Worm (Caenorhabditis elegans) whole organism, young adult: ENCODE data around the gene ZK742.4.

Source experiments
- F49E8.2 ChIP-seq: sonication (generic microtip); optimal IDR thresholded peaks from 3 replicates; lab custom pipeline; 2017; ENCODE audit warnings: missing genetic modification characterization, mild to moderate bottlenecking, missing compliant biosample characterization, antibody characterized with exemption, moderate library complexity; ENCODE audit not compliant: insufficient read depth
- Y56A3A.18 ChIP-seq: fragments of 200-800 bp; sonication (Bioruptor generic); IDR thresholded peaks from 2 replicates; pipeline ENCODE4 v1.3.6; 2022; ENCODE audit warnings: missing genetic modification reagents, missing genetic modification characterization, missing compliant biosample characterization
- die-1 ChIP-seq: sonication (generic microtip); optimal IDR thresholded peaks from 2 replicates; lab custom pipeline; 2016; ENCODE audit warnings: missing genotype, mild to moderate bottlenecking, missing genetic modification characterization, missing compliant biosample characterization
- nfya-1 ChIP-seq: sonication (generic microtip); optimal IDR thresholded peaks from 2 replicates; lab custom pipeline; 2017; ENCODE audit warnings: antibody characterized with exemption, missing compliant biosample characterization, missing genetic modification characterization, borderline replicate concordance; ENCODE audit not compliant: insufficient read depth
- tbp1 ChIP-seq: fragments of 200-800 bp; sonication (Bioruptor generic); optimal IDR thresholded peaks from 2 replicates; lab custom pipeline; 2018; ENCODE audit warnings: mild to moderate bottlenecking, missing genetic modification characterization, missing compliant biosample characterization
- zfh-2 ChIP-seq: fragments of 200-800 bp; sonication (Bioruptor generic); conservative IDR thresholded peaks from 2 replicates; pipeline ENCODE4 v1.3.6; 2022; ENCODE audit warnings: missing genetic modification reagents, missing genetic modification characterization, missing compliant biosample characterization

DNA sequence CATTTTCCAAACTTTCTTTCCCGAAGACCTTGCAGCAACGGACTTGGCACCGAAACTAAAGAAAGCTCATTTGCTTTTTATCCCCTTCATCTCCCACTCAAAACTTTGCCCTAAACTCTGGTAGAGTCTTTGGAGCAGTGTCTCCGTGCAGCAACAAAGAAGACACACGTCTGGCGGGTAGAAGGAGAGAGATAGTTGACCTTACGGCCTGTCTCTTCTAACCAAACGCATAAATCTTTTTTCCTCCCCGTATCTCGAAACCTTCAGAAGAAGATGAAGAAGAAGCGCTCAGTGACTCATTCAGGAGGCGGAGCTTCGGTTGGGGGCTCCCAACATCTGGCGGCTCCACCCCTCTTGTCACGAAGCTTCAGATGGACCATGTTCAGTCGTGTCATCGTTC, 14.8 kb upstream of the ZK742.4 start:
- TF ChIP-seq Y56A3A.18: no peak
- no peak for TF ChIP-seq zfh-2 (GFP tag; lab: Robert Waterston, UW)
- TF ChIP-seq F49E8.2 (tag; lab: Kevin White, UChicago): no peak
- TF ChIP-seq tbp1 (GFP tag; lab: Kevin White, UChicago): no peak
- no peak for TF ChIP-seq die-1 (tag; lab: Kevin White, UChicago)
- no peak for TF ChIP-seq nfya-1 (tag; lab: Kevin White, UChicago)
